Worm (Caenorhabditis elegans) whole organism, L2 larva: ENCODE data around the gene ZK617.26.

Experiments used
- blmp-1 ChIP-seq: sonication (generic microtip); optimal IDR thresholded peaks from 2 replicates; lab custom pipeline; 2017; ENCODE audit warnings: missing genetic modification characterization, mild to moderate bottlenecking, missing compliant biosample characterization, antibody characterized with exemption, moderate library complexity; ENCODE audit not compliant: insufficient read depth
- elt-1 ChIP-seq: fragments of 150-350 bp; optimal IDR thresholded peaks from 2 replicates; lab custom pipeline; 2014; ENCODE audit warnings: missing biosample characterization, missing genetic modification characterization
- fos-1 ChIP-seq: fragments of 150-350 bp; optimal IDR thresholded peaks from 2 replicates; lab custom pipeline; 2014; ENCODE audit warnings: missing biosample characterization, missing genetic modification characterization
- nhr-11 ChIP-seq: fragments of 150-350 bp; optimal IDR thresholded peaks from 2 replicates; lab custom pipeline; 2014; ENCODE audit warnings: missing biosample characterization, missing genetic modification characterization
- nhr-77 ChIP-seq: fragments of 150-350 bp; optimal IDR thresholded peaks from 2 replicates; lab custom pipeline; 2014; ENCODE audit warnings: missing biosample characterization, missing genetic modification characterization
- peb-1 ChIP-seq: fragments of 150-350 bp; optimal IDR thresholded peaks from 2 replicates; lab custom pipeline; 2014; ENCODE audit warnings: missing biosample characterization, missing genetic modification characterization
- sma-3 ChIP-seq: sonication (generic microtip); optimal IDR thresholded peaks from 2 replicates; lab custom pipeline; 2016; ENCODE audit warnings: missing genetic modification reagents, missing genetic modification characterization, missing compliant biosample characterization
- snpc-4 ChIP-seq: fragments of 150-350 bp; optimal IDR thresholded peaks from 2 replicates; lab custom pipeline; 2014; ENCODE audit warnings: missing biosample characterization, missing genetic modification characterization
- unc-39 ChIP-seq: fragments of 150-350 bp; optimal IDR thresholded peaks from 2 replicates; lab custom pipeline; 2014; ENCODE audit warnings: missing biosample characterization, missing genetic modification characterization

DNA sequence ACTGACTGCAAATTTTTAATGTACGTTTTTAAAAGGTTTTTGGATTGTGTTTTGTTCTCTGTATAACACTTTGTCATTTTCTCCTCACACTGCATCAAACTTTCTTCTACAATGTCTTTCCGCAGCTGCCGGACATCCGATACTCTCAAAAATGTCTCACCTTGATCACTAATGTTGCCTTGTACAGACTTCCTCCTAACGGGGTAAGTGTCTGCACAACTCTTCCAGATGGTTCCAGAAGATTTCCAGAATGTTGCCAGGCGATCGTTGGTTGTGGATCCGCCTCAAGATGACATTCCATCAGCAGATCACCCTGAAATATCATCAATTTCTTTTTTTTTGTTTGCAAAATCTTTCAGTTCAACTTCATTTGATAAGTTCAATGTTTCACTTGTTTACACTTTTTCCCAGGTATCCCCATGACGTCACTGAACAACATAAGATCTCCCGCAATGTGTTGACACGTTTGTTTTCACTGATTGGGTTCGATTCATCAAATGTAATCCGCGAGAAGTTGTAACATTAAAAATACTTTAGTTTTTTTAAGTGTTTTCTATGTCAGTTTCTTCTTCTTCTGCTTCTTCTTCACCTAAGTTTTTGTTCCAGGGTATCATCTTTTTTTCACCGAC is 1.6 kb downstream of the ZK617.26 start:
- TF ChIP-seq sma-3 (GFP tag; lab: Kevin White, UChicago) = no peak
- TF ChIP-seq elt-1 (tag; lab: Kevin White, UChicago) = no peak
- no peak for TF ChIP-seq fos-1 (tag; lab: Kevin White, UChicago)
- TF ChIP-seq blmp-1 (tag; lab: Kevin White, UChicago) = no peak
- TF ChIP-seq peb-1 (tag; lab: Kevin White, UChicago) = no peak
- TF ChIP-seq snpc-4 (tag; lab: Kevin White, UChicago) = no peak
- no peak for TF ChIP-seq unc-39 (tag; lab: Kevin White, UChicago)
- TF ChIP-seq nhr-77 = no peak
- TF ChIP-seq nhr-11 = no peak
